Fruit fly (Drosophila melanogaster) whole organism, embryonic: ENCODE measurements around the gene CG14205.

Experiments used
- CG10979 ChIP-seq: fragments of 200-800 bp; sonication (Bioruptor generic); optimal IDR thresholded peaks from 2 replicates; lab custom pipeline; 2018; ENCODE audit warnings: missing biosample characterization, mild to moderate bottlenecking, missing genetic modification characterization, moderate library complexity
- CG12219 ChIP-seq: fragments of 200-800 bp; sonication (Bioruptor generic); optimal IDR thresholded peaks from 3 replicates; lab custom pipeline; 2018; ENCODE audit warnings: missing biosample characterization, mild to moderate bottlenecking, missing genetic modification characterization
- CG13424 ChIP-seq: fragments of 200-800 bp; sonication (Bioruptor generic); optimal IDR thresholded peaks from 2 replicates; lab custom pipeline; 2019; ENCODE audit warnings: missing biosample characterization, mild to moderate bottlenecking, missing genetic modification characterization, moderate library complexity
- CG15269 ChIP-seq: fragments of 200-800 bp; sonication (Bioruptor generic); optimal IDR thresholded peaks from 2 replicates; lab custom pipeline; 2018; ENCODE audit warnings: missing biosample characterization, mild to moderate bottlenecking, missing genetic modification characterization, moderate library complexity
- CG1529 ChIP-seq: fragments of 200-800 bp; sonication (Bioruptor generic); optimal IDR thresholded peaks from 3 replicates; lab custom pipeline; 2018; ENCODE audit warnings: missing biosample characterization, missing genetic modification characterization
- CG15696 ChIP-seq: fragments of 200-800 bp; sonication (Bioruptor generic); optimal IDR thresholded peaks from 2 replicates; lab custom pipeline; 2019; ENCODE audit warnings: missing biosample characterization, mild to moderate bottlenecking, missing genetic modification characterization, moderate library complexity
- CG1647 ChIP-seq: fragments of 200-800 bp; sonication (Bioruptor generic); optimal IDR thresholded peaks from 3 replicates; lab custom pipeline; 2016; ENCODE audit warnings: missing biosample characterization, missing genetic modification characterization
- CG17829 ChIP-seq: fragments of 200-800 bp; optimal IDR thresholded peaks from 2 replicates; lab custom pipeline; 2019; ENCODE audit warnings: missing biosample characterization, mild to moderate bottlenecking, missing genetic modification characterization, moderate library complexity
- CG31224 ChIP-seq: fragments of 200-800 bp; sonication (Bioruptor generic); IDR thresholded peaks from 2 replicates; pipeline ENCODE4 v1.3.6; 2022; ENCODE audit warnings: missing biosample characterization, missing genetic modification characterization
- CG3281 ChIP-seq: fragments of 200-800 bp; sonication (Bioruptor generic); optimal IDR thresholded peaks from 3 replicates; lab custom pipeline; 2017; ENCODE audit warnings: missing biosample characterization, mild to moderate bottlenecking, missing genetic modification characterization
- CG7928 ChIP-seq: fragments of 200-800 bp; sonication (Bioruptor generic); optimal IDR thresholded peaks from 2 replicates; lab custom pipeline; 2017; ENCODE audit warnings: missing biosample characterization, mild to moderate bottlenecking, missing genetic modification characterization
- CG7963 ChIP-seq: fragments of 200-800 bp; sonication (Bioruptor generic); IDR thresholded peaks from 3 replicates; pipeline ENCODE4 v1.3.6; 2022; ENCODE audit warnings: missing biosample characterization, missing genetic modification characterization; ENCODE audit not compliant: partially characterized antibody
- CG8388 ChIP-seq: fragments of 200-800 bp; sonication (Bioruptor generic); optimal IDR thresholded peaks from 2 replicates; lab custom pipeline; 2019; ENCODE audit warnings: missing biosample characterization, mild to moderate bottlenecking, missing genetic modification characterization, moderate library complexity
- CG9932 ChIP-seq: fragments of 200-800 bp; sonication (Bioruptor generic); IDR thresholded peaks from 2 replicates; pipeline ENCODE4 v1.3.6; 2022; ENCODE audit warnings: missing biosample characterization, missing genetic modification characterization
- Dll ChIP-seq: fragments of 200-800 bp; sonication (Bioruptor generic); IDR thresholded peaks from 4 replicates; pipeline ENCODE4 v1.3.6; 2022; ENCODE audit warnings: missing biosample characterization, missing genetic modification characterization; ENCODE audit not compliant: partially characterized antibody
- HLHmδ ChIP-seq: fragments of 200-800 bp; sonication (Bioruptor generic); optimal IDR thresholded peaks from 2 replicates; lab custom pipeline; 2018; ENCODE audit warnings: missing biosample characterization, mild to moderate bottlenecking, missing genetic modification characterization, moderate library complexity
- Hmr ChIP-seq: fragments of 200-800 bp; sonication (Bioruptor generic); optimal IDR thresholded peaks from 3 replicates; lab custom pipeline; 2017; ENCODE audit warnings: mild to moderate bottlenecking, missing biosample characterization, missing genetic modification reagents, missing genetic modification characterization
- Lhr ChIP-seq: fragments of 200-800 bp; sonication (Bioruptor generic); optimal IDR thresholded peaks from 3 replicates; lab custom pipeline; 2017; ENCODE audit warnings: mild to moderate bottlenecking, missing biosample characterization, missing genetic modification reagents, missing genetic modification characterization
- Mes4 ChIP-seq: fragments of 200-800 bp; sonication (Bioruptor generic); optimal IDR thresholded peaks from 2 replicates; lab custom pipeline; 2016; ENCODE audit warnings: missing biosample characterization, missing genetic modification characterization
- Rfx ChIP-seq: fragments of 200-800 bp; sonication (Bioruptor generic); IDR thresholded peaks from 2 replicates; pipeline ENCODE4 v1.3.6; 2022; ENCODE audit warnings: missing biosample characterization, missing genetic modification characterization
- ap ChIP-seq: fragments of 200-800 bp; sonication (Bioruptor generic); IDR thresholded peaks from 2 replicates; pipeline ENCODE4 v1.3.6; 2022; ENCODE audit warnings: missing biosample characterization, missing genetic modification characterization
- ara ChIP-seq: fragments of 200-800 bp; sonication (Bioruptor generic); IDR thresholded peaks from 2 replicates; pipeline ENCODE4 v1.3.6; 2022; ENCODE audit warnings: missing biosample characterization, missing genetic modification characterization
- corto ChIP-seq: fragments of 200-800 bp; sonication (Bioruptor generic); optimal IDR thresholded peaks from 2 replicates; lab custom pipeline; 2016; ENCODE audit warnings: missing biosample characterization, mild to moderate bottlenecking, missing genetic modification characterization, moderate library complexity
- dmrt99B ChIP-seq: fragments of 200-800 bp; sonication (Bioruptor generic); optimal IDR thresholded peaks from 2 replicates; lab custom pipeline; 2018; ENCODE audit warnings: missing biosample characterization, mild to moderate bottlenecking, missing genetic modification characterization, moderate library complexity
- esg ChIP-seq: fragments of 200-800 bp; sonication (Bioruptor generic); conservative IDR thresholded peaks from 2 replicates; pipeline ENCODE4 v1.3.6; 2022; ENCODE audit warnings: missing biosample characterization, missing genetic modification characterization
- gem ChIP-seq: fragments of 200-800 bp; sonication (Bioruptor generic); optimal IDR thresholded peaks from 2 replicates; lab custom pipeline; 2019; ENCODE audit warnings: missing biosample characterization, mild to moderate bottlenecking, missing genetic modification characterization, moderate library complexity
- gsb-n ChIP-seq: fragments of 200-800 bp; sonication (Bioruptor generic); optimal IDR thresholded peaks from 3 replicates; lab custom pipeline; 2018; ENCODE audit warnings: missing biosample characterization, mild to moderate bottlenecking, missing genetic modification characterization
- jumu ChIP-seq: fragments of 200-800 bp; sonication (Bioruptor generic); optimal IDR thresholded peaks from 3 replicates; lab custom pipeline; 2016; ENCODE audit warnings: missing biosample characterization, missing genetic modification characterization
- kni ChIP-seq: fragments of 200-800 bp; sonication (Bioruptor generic); optimal IDR thresholded peaks from 3 replicates; lab custom pipeline; 2017; ENCODE audit warnings: mild to moderate bottlenecking, missing biosample characterization, missing genetic modification reagents, missing genetic modification characterization
- nerfin-1 ChIP-seq: fragments of 200-800 bp; sonication (Bioruptor generic); optimal IDR thresholded peaks from 3 replicates; lab custom pipeline; 2019; ENCODE audit warnings: missing biosample characterization, mild to moderate bottlenecking, missing genetic modification characterization, moderate library complexity
- nerfin-2 ChIP-seq: fragments of 200-800 bp; sonication (Bioruptor generic); IDR thresholded peaks from 2 replicates; pipeline ENCODE4 v1.3.6; 2022; ENCODE audit warnings: missing biosample characterization, missing genetic modification characterization; ENCODE audit not compliant: partially characterized antibody
- p53 ChIP-seq: fragments of 200-800 bp; sonication (Bioruptor generic); optimal IDR thresholded peaks from 2 replicates; lab custom pipeline; 2016; ENCODE audit warnings: missing biosample characterization, missing genetic modification characterization
- pnt ChIP-seq: fragments of 200-800 bp; sonication (Bioruptor generic); optimal IDR thresholded peaks from 3 replicates; lab custom pipeline; 2016; ENCODE audit warnings: missing biosample characterization, missing genetic modification characterization
- pros ChIP-seq: fragments of 200-800 bp; sonication (Bioruptor generic); optimal IDR thresholded peaks from 3 replicates; lab custom pipeline; 2019; ENCODE audit warnings: missing biosample characterization, mild to moderate bottlenecking, missing genetic modification characterization, moderate library complexity
- sens ChIP-seq: fragments of 200-800 bp; sonication (Bioruptor generic); peaks from one replicate; lab custom pipeline; 2016; ENCODE audit warnings: missing biosample characterization, missing genetic modification characterization
- tio ChIP-seq: fragments of 200-800 bp; sonication (Bioruptor generic); optimal IDR thresholded peaks from 2 replicates; lab custom pipeline; 2017; ENCODE audit warnings: missing biosample characterization, missing genetic modification characterization, inconsistent platforms
- tx ChIP-seq: fragments of 200-800 bp; sonication (Bioruptor generic); optimal IDR thresholded peaks from 2 replicates; lab custom pipeline; 2016; ENCODE audit warnings: missing biosample characterization, missing genetic modification characterization
- unc-4 ChIP-seq: fragments of 200-800 bp; sonication (Bioruptor generic); IDR thresholded peaks from 2 replicates; pipeline ENCODE4 v1.3.6; 2022; ENCODE audit warnings: missing biosample characterization, missing genetic modification characterization; ENCODE audit not compliant: partially characterized antibody
- vfl ChIP-seq: fragments of 200-800 bp; sonication (Bioruptor generic); optimal IDR thresholded peaks from 2 replicates; lab custom pipeline; 2016; ENCODE audit warnings: missing biosample characterization, missing genetic modification characterization

CG14205 gene

DNA sequence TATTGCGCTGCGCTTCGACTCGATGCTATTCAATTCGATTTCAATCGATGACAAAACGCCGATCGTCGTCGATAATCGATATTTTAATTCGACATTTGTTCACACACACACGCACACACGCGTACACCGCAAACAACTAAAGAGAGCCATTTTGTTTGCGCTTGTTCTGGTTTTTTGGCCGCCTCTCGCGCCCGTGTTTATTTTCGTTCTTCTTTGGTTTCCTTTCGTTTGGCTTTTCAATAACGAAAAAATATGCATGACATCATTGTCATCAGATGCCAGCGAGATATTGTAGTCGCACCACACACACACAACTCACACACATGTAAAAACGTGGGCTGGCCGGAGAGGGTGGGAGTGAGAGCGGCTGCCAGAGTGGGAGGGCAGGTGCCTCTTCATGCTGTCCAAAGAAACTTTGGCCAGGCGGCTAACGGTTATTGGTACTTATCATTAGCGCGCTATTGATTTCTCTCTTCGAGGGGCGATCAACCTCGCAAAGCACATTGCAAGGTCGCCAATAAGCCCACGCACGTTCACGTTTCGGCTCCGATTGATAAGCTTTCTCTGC is 15.7 kb downstream of the CG14205 start (continued):
- TF ChIP-seq CG10979 (tag; lab: Kevin White, UChicago) (no peak), CG1647 (no peak), vfl (GFP tag; lab: Kevin White, UChicago) (no peak), CG9932 (no peak), ap (GFP tag; lab: Robert Waterston, UW) (no peak), Mes4 (GFP tag; lab: Kevin White, UChicago) (no peak), sens (GFP tag; lab: Kevin White, UChicago) (no peak), kni (peak; percentile 82), CG7963 (0 out of 3 replicates have a peak, but pooled peaks have one; percentile 26), CG7928 (GFP tag; lab: Kevin White, UChicago) (no peak), CG15696 (tag; lab: Kevin White, UChicago) (no peak), CG15269 (no peak), HLHmδ (GFP tag; lab: Kevin White, UChicago) (no peak), unc-4 (GFP tag; lab: Robert Waterston, UW) (peak; percentile 32), pnt (no peak), Dll (GFP tag; lab: Robert Waterston, UW) (peak; percentile 57; the same call in 3 of the 4 replicates), CG13424 (tag; lab: Kevin White, UChicago) (no peak), Hmr (GFP tag; lab: Kevin White, UChicago) (no peak), CG12219 (no peak), CG31224 (GFP tag; lab: Robert Waterston, UW) (no peak), jumu (GFP tag; lab: Kevin White, UChicago) (no peak), gem (tag; lab: Kevin White, UChicago) (no peak), nerfin-2 (GFP tag; lab: Robert Waterston, UW) (peak; percentile 59), esg (GFP tag; lab: Robert Waterston, UW) (no peak), dmrt99B (tag; lab: Kevin White, UChicago) (no peak), tx (no peak), Lhr (GFP tag; lab: Kevin White, UChicago) (no peak), pros (peak; percentile 26), tio (no peak), Rfx (GFP tag; lab: Robert Waterston, UW) (0 out of 2 replicates have a peak, but pooled peaks have one; percentile 3), CG1529 (no peak), CG8388 (GFP tag; lab: Kevin White, UChicago) (no peak), gsb-n (tag; lab: Kevin White, UChicago) (no peak), CG17829 (tag; lab: Kevin White, UChicago) (no peak), nerfin-1 (tag; lab: Kevin White, UChicago) (no peak), p53 (GFP tag; lab: Kevin White, UChicago) (peak; percentile 30)

DNA sequence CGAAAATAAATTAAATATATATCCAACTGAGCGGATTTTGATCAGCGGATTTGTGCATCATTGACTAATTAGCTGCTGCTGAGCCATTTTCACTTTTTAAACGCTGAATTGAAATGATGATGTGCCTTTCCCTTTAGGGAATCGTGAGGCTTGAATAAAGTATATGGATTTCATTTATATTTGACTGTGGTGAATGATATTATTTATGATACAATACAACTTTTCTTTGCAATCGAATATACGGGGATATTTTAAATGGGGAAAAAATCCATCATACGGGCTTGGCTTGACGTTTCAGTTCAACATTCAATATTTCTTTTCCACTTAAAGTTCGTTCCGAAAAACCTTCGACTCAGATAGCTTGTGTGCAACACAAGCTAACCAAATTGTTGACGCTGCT is 18.8 kb downstream of the CG14205 start, which contains the start of the genes Shawn and Tyler:
Shawn (plus strand) TSS at position 301 of the 400 bp plus-strand sequence.
Tyler (plus strand) TSS at position 301 of the 400 bp plus-strand sequence.
- TF ChIP-seq CG8388 (GFP tag; lab: Kevin White, UChicago) (no peak), CG3281 (GFP tag; lab: Kevin White, UChicago) (no peak), corto (GFP tag; lab: Kevin White, UChicago) (no peak), sens (GFP tag; lab: Kevin White, UChicago) (peak; percentile 56), ara (GFP tag; lab: Robert Waterston, UW) (0 out of 2 replicates have a peak, but pooled peaks have one; percentile 17)
